Worm (Caenorhabditis elegans): ENCODE results near the gene sre-37.

sre-37 gene

DNA sequence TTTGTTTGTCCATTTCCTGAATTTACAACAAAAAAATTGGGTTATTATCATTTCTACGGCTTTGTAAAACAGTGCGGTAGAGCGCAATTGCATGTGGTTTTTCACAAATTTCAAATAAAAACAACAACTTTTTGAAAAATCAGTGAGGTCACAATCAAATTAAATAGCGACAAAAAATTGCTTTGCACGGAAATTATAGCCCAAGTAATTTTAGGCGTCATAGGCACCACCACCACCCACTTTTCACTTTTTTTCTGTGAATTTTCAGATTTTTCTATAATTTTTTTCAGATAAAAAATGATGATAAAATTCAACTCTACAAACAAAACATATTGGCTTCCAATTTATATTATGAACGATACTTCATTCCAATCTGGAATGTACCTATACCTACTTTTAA, 8.4 kb upstream of the sre-37 start, which contains the start of gene sre-38:
Gene sre-38, plus strand, starts transcription at position 301 of the 400 bp plus-strand sequence.
- TF ChIP-seq elt-1 (tag; optimal IDR thresholded peaks at IDR 0.05; ENCODE audit: borderline replicate concordance, insufficient read depth) = no peak
- no peak for TF ChIP-seq zip-8 (tag; optimal IDR thresholded peaks at IDR 0.05)

DNA sequence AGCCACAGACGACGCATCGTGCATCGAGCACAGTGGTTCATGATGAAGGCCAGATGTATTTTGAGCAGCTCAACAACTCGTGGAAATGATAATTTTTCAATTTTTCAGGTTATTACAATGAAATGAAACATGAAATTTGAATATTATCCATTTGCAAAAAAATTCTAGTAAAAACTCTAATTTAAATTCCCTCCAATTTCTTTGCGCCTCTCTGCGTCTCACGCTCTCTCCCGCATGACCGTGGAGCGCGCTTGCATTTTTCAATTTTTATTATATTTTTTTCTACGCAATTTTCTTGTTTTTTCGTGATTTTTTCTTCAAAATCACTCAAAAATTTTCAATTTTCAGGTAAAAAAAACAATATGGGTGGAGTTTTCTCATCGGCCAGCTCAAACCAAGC, 6.2 kb upstream of the sre-37 start, which contains the start of gene tag-281:
Gene tag-281, plus strand, starts transcription at position 340 of the 400 bp plus-strand sequence.
- TF ChIP-seq ceh-43 (GFP tag; optimal IDR thresholded peaks at IDR 0.05) = no peak
- TF ChIP-seq ztf-11 (tag; optimal IDR thresholded peaks at IDR 0.05) = no peak
- TF ChIP-seq nhr-2 (tag; optimal IDR thresholded peaks at IDR 0.05) = peak; percentile 38
- TF ChIP-seq unc-62 (GFP tag; optimal IDR thresholded peaks at IDR 0.05) = no peak
- TF ChIP-seq lin-13 (tag; optimal IDR thresholded peaks at IDR 0.05) = peak; percentile 9
- no peak for TF ChIP-seq elt-1 (tag; optimal IDR thresholded peaks at IDR 0.05; ENCODE audit: borderline replicate concordance, insufficient read depth)
- no peak for TF ChIP-seq nhr-28 (tag; optimal IDR thresholded peaks at IDR 0.05)
- TF ChIP-seq M03D4.4 (tag; optimal IDR thresholded peaks at IDR 0.05) = no peak
- TF ChIP-seq hlh-1 (tag; optimal IDR thresholded peaks at IDR 0.05) = no peak
- no peak for TF ChIP-seq zip-8 (tag; optimal IDR thresholded peaks at IDR 0.05)
- peak; percentile 54 for TF ChIP-seq nhr-237 (tag; optimal IDR thresholded peaks at IDR 0.05)
- TF ChIP-seq lsy-2 (tag; optimal IDR thresholded peaks at IDR 0.05) = peak; percentile 82
- no peak for TF ChIP-seq unc-39 (tag; optimal IDR thresholded peaks at IDR 0.05)
- TF ChIP-seq mab-5 (tag; optimal IDR thresholded peaks at IDR 0.05) = no peak
- TF ChIP-seq pha-4 (tag; optimal IDR thresholded peaks at IDR 0.05) = peak; percentile 17
- TF ChIP-seq ceh-83 (GFP tag; optimal IDR thresholded peaks at IDR 0.05) = no peak
- no peak for TF ChIP-seq blmp-1 (tag; optimal IDR thresholded peaks at IDR 0.05)
- no peak for TF ChIP-seq mls-2 (tag; optimal IDR thresholded peaks at IDR 0.05)
- TF ChIP-seq ceh-39 (tag; optimal IDR thresholded peaks at IDR 0.05) = peak; percentile 37
- no peak for TF ChIP-seq snpc-4 (tag; optimal IDR thresholded peaks at IDR 0.05)
- no peak for TF ChIP-seq drap-1 (GFP tag; optimal IDR thresholded peaks at IDR 0.05)
- TF ChIP-seq elt-3 (tag; optimal IDR thresholded peaks at IDR 0.05) = no peak
- TF ChIP-seq sem-2 (GFP tag; optimal IDR thresholded peaks at IDR 0.05) = no peak
- TF ChIP-seq nhr-12 (tag; optimal IDR thresholded peaks at IDR 0.05) = no peak
- no peak for TF ChIP-seq tbx-8 (GFP tag; optimal IDR thresholded peaks at IDR 0.05)
- no peak for TF ChIP-seq lin-32 (GFP tag; optimal IDR thresholded peaks at IDR 0.05)
- TF ChIP-seq nhr-76 (tag; optimal IDR thresholded peaks at IDR 0.05) = no peak
- TF ChIP-seq sptf-1 (tag; optimal IDR thresholded peaks at IDR 0.05) = peak; percentile 25
- TF ChIP-seq ces-1 (GFP tag; optimal IDR thresholded peaks at IDR 0.05) = peak; percentile 70
- no peak for TF ChIP-seq unc-120 (tag; optimal IDR thresholded peaks at IDR 0.05; ENCODE audit: poor library complexity, severe bottlenecking)
- TF ChIP-seq flh-1 (GFP tag; optimal IDR thresholded peaks at IDR 0.05) = no peak
- TF ChIP-seq ham-2 (GFP tag; optimal IDR thresholded peaks at IDR 0.05) = no peak
- no peak for TF ChIP-seq bed-3 (GFP tag; optimal IDR thresholded peaks at IDR 0.05)
- TF ChIP-seq mep-1 (tag; optimal IDR thresholded peaks at IDR 0.05) = peak; percentile 72
- TF ChIP-seq cnd-1 (tag; optimal IDR thresholded peaks at IDR 0.05) = no peak

DNA sequence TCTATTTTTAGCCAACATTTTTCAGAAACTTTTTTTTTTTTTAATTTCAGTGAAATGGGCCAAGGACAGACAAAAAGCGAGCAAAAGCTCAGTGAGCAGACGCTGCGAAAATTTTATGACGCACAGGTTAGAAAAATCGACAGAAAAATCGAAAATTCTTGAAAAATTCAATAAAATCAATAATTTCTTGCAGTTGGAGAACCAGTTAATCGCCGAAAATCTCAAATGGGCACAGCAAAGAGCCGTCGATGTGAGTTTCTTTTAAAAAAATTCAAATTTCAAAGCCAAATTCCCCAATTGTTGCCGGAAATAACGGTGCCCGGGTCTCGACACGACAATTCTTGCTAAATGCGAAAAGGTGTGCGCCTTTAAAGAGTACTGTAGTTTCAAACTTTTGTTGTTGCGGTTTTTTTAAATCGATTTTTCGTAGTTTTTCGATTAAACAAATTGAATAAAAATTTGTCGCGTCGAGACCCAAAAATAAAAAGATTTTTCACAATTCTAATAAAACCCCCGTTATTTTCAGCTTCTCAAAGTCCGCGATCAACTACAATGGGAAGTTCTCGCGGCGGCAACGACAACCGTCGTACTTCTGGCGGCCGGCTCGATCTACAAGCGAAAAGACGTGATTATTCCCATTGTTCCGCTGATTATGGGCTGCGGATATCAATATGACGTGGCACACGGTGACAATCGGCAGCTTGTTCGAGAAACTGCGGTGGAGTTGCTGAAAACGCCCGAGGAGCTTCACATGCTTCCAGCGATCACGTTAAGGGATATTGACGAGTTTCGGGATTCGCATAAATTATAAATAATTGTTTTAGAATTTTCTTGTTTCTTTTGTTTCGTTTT, 4.8 kb upstream of the sre-37 start, which contains the start of gene tag-280:
Gene tag-280, plus strand, starts transcription at position 51 of the 852 bp plus-strand sequence.
- TF ChIP-seq nhr-76 (tag; optimal IDR thresholded peaks at IDR 0.05) (no peak), ceh-43 (GFP tag; optimal IDR thresholded peaks at IDR 0.05) (no peak), ztf-11 (tag; optimal IDR thresholded peaks at IDR 0.05) (no peak), unc-120 (tag; optimal IDR thresholded peaks at IDR 0.05; ENCODE audit: poor library complexity, severe bottlenecking) (no peak), unc-39 (tag; optimal IDR thresholded peaks at IDR 0.05) (no peak), nhr-28 (tag; optimal IDR thresholded peaks at IDR 0.05) (no peak), ceh-83 (GFP tag; optimal IDR thresholded peaks at IDR 0.05) (no peak), ceh-39 (tag; optimal IDR thresholded peaks at IDR 0.05) (no peak), zip-8 (tag; optimal IDR thresholded peaks at IDR 0.05) (no peak), mep-1 (tag; optimal IDR thresholded peaks at IDR 0.05) (no peak), lsy-2 (tag; optimal IDR thresholded peaks at IDR 0.05) (no peak), mls-2 (tag; optimal IDR thresholded peaks at IDR 0.05) (no peak)

Data from whole organism, mixed stage, embryonic.